Fruit fly (Drosophila melanogaster) whole organism, embryonic: Measurements from ENCODE around the gene CG12379.

Source experiments
- Atf3 ChIP-seq: fragments of 200-800 bp; sonication (Bioruptor generic); optimal IDR thresholded peaks from 3 replicates; lab custom pipeline; 2016; ENCODE audit warnings: missing biosample characterization, missing genetic modification characterization
- B-H2 ChIP-seq: fragments of 200-800 bp; sonication (Bioruptor generic); optimal IDR thresholded peaks from 2 replicates; lab custom pipeline; 2018; ENCODE audit warnings: missing biosample characterization, mild to moderate bottlenecking, missing genetic modification characterization
- Bteb2 ChIP-seq: fragments of 200-800 bp; sonication (Bioruptor generic); optimal IDR thresholded peaks from 2 replicates; lab custom pipeline; 2016; ENCODE audit warnings: missing biosample characterization, missing genetic modification characterization
- CG10147 ChIP-seq: fragments of 200-800 bp; sonication (Bioruptor generic); optimal IDR thresholded peaks from 2 replicates; lab custom pipeline; 2019; ENCODE audit warnings: missing biosample characterization, mild to moderate bottlenecking, missing genetic modification characterization, moderate library complexity
- CG1024 ChIP-seq: fragments of 200-800 bp; sonication (Bioruptor generic); IDR thresholded peaks from 2 replicates; pipeline ENCODE4 v1.3.6; 2022; ENCODE audit warnings: missing biosample characterization, missing genetic modification characterization
- CG10431 ChIP-seq: fragments of 200-800 bp; sonication (Bioruptor generic); optimal IDR thresholded peaks from 3 replicates; lab custom pipeline; 2018; ENCODE audit warnings: missing biosample characterization, mild to moderate bottlenecking, missing genetic modification characterization
- CG10959 ChIP-seq: fragments of 200-800 bp; sonication (Bioruptor generic); IDR thresholded peaks from 2 replicates; pipeline ENCODE4 v1.3.6; 2022; ENCODE audit warnings: missing biosample characterization, missing genetic modification characterization
- CG11456 ChIP-seq: fragments of 200-800 bp; sonication (Bioruptor generic); IDR thresholded peaks from 3 replicates; pipeline ENCODE4 v1.3.6; 2022; ENCODE audit warnings: missing biosample characterization, missing genetic modification characterization
- CG11560 ChIP-seq: fragments of 200-800 bp; sonication (Bioruptor generic); IDR thresholded peaks from 3 replicates; pipeline ENCODE4 v1.3.6; 2022; ENCODE audit warnings: missing biosample characterization, missing genetic modification characterization
- CG15696 ChIP-seq: fragments of 200-800 bp; sonication (Bioruptor generic); optimal IDR thresholded peaks from 2 replicates; lab custom pipeline; 2019; ENCODE audit warnings: missing biosample characterization, mild to moderate bottlenecking, missing genetic modification characterization, moderate library complexity
- CG17568 ChIP-seq: fragments of 200-800 bp; sonication (Bioruptor generic); optimal IDR thresholded peaks from 2 replicates; lab custom pipeline; 2018; ENCODE audit warnings: missing biosample characterization, mild to moderate bottlenecking, missing genetic modification characterization, moderate library complexity
- CG17802 ChIP-seq: fragments of 200-800 bp; sonication (Bioruptor generic); optimal IDR thresholded peaks from 2 replicates; lab custom pipeline; 2018; ENCODE audit warnings: missing biosample characterization, mild to moderate bottlenecking, missing genetic modification characterization, moderate library complexity
- CG3163 ChIP-seq: fragments of 200-800 bp; sonication (Bioruptor generic); optimal IDR thresholded peaks from 3 replicates; lab custom pipeline; 2016; ENCODE audit warnings: missing biosample characterization, missing genetic modification characterization
- CG3838 ChIP-seq: fragments of 200-800 bp; sonication (Bioruptor generic); optimal IDR thresholded peaks from 3 replicates; lab custom pipeline; 2016; ENCODE audit warnings: missing biosample characterization, missing genetic modification characterization
- CG8290 ChIP-seq, 3 experiments: fragments of 200-800 bp; sonication (Bioruptor generic); optimal IDR thresholded peaks; 2 replicates each; lab custom pipeline; 2016 to 2019; ENCODE audit warnings: missing biosample characterization in 3 of 3, missing genetic modification characterization in 3 of 3, mild to moderate bottlenecking in 2 of 3, moderate library complexity in 1 of 3
- Elba2 ChIP-seq: fragments of 200-800 bp; sonication (Bioruptor generic); optimal IDR thresholded peaks from 3 replicates; lab custom pipeline; 2016; ENCODE audit warnings: missing biosample characterization, missing genetic modification characterization
- Gsc ChIP-seq: fragments of 200-800 bp; sonication (Bioruptor generic); IDR thresholded peaks from 2 replicates; pipeline ENCODE4 v1.3.6; 2022; ENCODE audit warnings: missing biosample characterization, missing genetic modification characterization
- HHEX ChIP-seq: fragments of 200-800 bp; sonication (Bioruptor generic); optimal IDR thresholded peaks from 3 replicates; lab custom pipeline; 2017; ENCODE audit warnings: missing biosample characterization, mild to moderate bottlenecking, missing genetic modification characterization, missing genetic modification reagents
- HmgD ChIP-seq: fragments of 200-800 bp; sonication (Bioruptor generic); optimal IDR thresholded peaks from 3 replicates; lab custom pipeline; 2016; ENCODE audit warnings: missing biosample characterization, missing genetic modification characterization
- Hr78 ChIP-seq, 2 experiments: fragments of 200-800 bp in 1 of 2; fragments of >200 bp in 1 of 2; sonication (Bioruptor generic) in 1 of 2; optimal IDR thresholded peaks; 2 replicates each; lab custom pipeline; 2017 to 2019; ENCODE audit warnings: missing biosample characterization in 2 of 2, missing genetic modification characterization in 2 of 2, mild to moderate bottlenecking in 1 of 2, moderate library complexity in 1 of 2
- Med ChIP-seq: fragments of 200-800 bp; sonication (Bioruptor generic); peaks from one replicate; lab custom pipeline; 2016; ENCODE audit warnings: missing biosample characterization, missing genetic modification characterization, mild to moderate bottlenecking, inconsistent platforms, moderate library complexity
- NFAT ChIP-seq: fragments of 200-800 bp; sonication (Bioruptor generic); IDR thresholded peaks from 2 replicates; pipeline ENCODE4 v1.3.6; 2022; ENCODE audit warnings: missing biosample characterization, missing genetic modification characterization
- Nf-YB ChIP-seq: fragments of 200-800 bp; sonication (Bioruptor generic); optimal IDR thresholded peaks from 3 replicates; lab custom pipeline; 2019; ENCODE audit warnings: missing biosample characterization, mild to moderate bottlenecking, missing genetic modification characterization, moderate library complexity
- Pdp1 ChIP-seq, 2 experiments: fragments of 200-800 bp; sonication (Bioruptor generic); optimal IDR thresholded peaks; 3 replicates each; lab custom pipeline; 2016; ENCODE audit warnings: missing biosample characterization in 2 of 2, missing genetic modification characterization in 2 of 2, mild to moderate bottlenecking in 1 of 2, moderate library complexity in 1 of 2
- Ravus ChIP-seq: fragments of 200-800 bp; sonication (Bioruptor generic); IDR thresholded peaks from 2 replicates; pipeline ENCODE4 v1.3.6; 2022; ENCODE audit warnings: missing biosample characterization, missing genetic modification characterization
- Sry-δ ChIP-seq: fragments of 200-800 bp; sonication (Bioruptor generic); optimal IDR thresholded peaks from 2 replicates; lab custom pipeline; 2016; ENCODE audit warnings: missing biosample characterization, missing genetic modification characterization
- ara ChIP-seq: fragments of 200-800 bp; sonication (Bioruptor generic); IDR thresholded peaks from 2 replicates; pipeline ENCODE4 v1.3.6; 2022; ENCODE audit warnings: missing biosample characterization, missing genetic modification characterization
- ase ChIP-seq: fragments of 200-800 bp; sonication (Bioruptor generic); IDR thresholded peaks from 3 replicates; pipeline ENCODE4 v1.3.6; 2022; ENCODE audit warnings: missing biosample characterization, missing genetic modification characterization
- az2 ChIP-seq: fragments of 200-800 bp; sonication (Bioruptor generic); optimal IDR thresholded peaks from 3 replicates; lab custom pipeline; 2016; ENCODE audit warnings: missing biosample characterization, missing genetic modification characterization
- bowl ChIP-seq: fragments of 200-800 bp; sonication (Bioruptor generic); IDR thresholded peaks from 2 replicates; pipeline ENCODE4 v1.3.6; 2022; ENCODE audit warnings: missing biosample characterization, missing genetic modification characterization
- bsh ChIP-seq, 2 experiments: fragments of 200-800 bp; sonication (Bioruptor generic); optimal IDR thresholded peaks; 2 replicates each; lab custom pipeline; 2017 to 2018; ENCODE audit warnings: mild to moderate bottlenecking in 2 of 2, missing biosample characterization in 2 of 2, missing genetic modification characterization in 2 of 2, moderate library complexity in 1 of 2
- btn ChIP-seq: fragments of 200-800 bp; sonication (Bioruptor generic); optimal IDR thresholded peaks from 2 replicates; lab custom pipeline; 2016; ENCODE audit warnings: missing biosample characterization, missing genetic modification characterization
- chn ChIP-seq: fragments of 200-800 bp; sonication (Bioruptor generic); optimal IDR thresholded peaks from 2 replicates; lab custom pipeline; 2016; ENCODE audit warnings: missing biosample characterization, missing genetic modification characterization
- cwo ChIP-seq: fragments of 200-800 bp; sonication (Bioruptor generic); optimal IDR thresholded peaks from 3 replicates; lab custom pipeline; 2017; ENCODE audit warnings: missing biosample characterization, missing genetic modification characterization, mild to moderate bottlenecking, moderate library complexity, missing genetic modification reagents
- dati ChIP-seq: fragments of 200-800 bp; sonication (Bioruptor generic); IDR thresholded peaks from 2 replicates; pipeline ENCODE4 v1.3.6; 2022; ENCODE audit warnings: missing biosample characterization, missing genetic modification characterization
- fd3F ChIP-seq: fragments of 200-800 bp; sonication (Bioruptor generic); optimal IDR thresholded peaks from 2 replicates; lab custom pipeline; 2018; ENCODE audit warnings: missing biosample characterization, mild to moderate bottlenecking, missing genetic modification characterization, moderate library complexity
- fd64A ChIP-seq: fragments of 200-800 bp; sonication (Bioruptor generic); optimal IDR thresholded peaks from 3 replicates; lab custom pipeline; 2018; ENCODE audit warnings: missing biosample characterization, mild to moderate bottlenecking, missing genetic modification characterization
- gcm2 ChIP-seq: fragments of 200-800 bp; sonication (Bioruptor generic); optimal IDR thresholded peaks from 2 replicates; lab custom pipeline; 2016; ENCODE audit warnings: missing biosample characterization, missing genetic modification characterization
- gro ChIP-seq: fragments of 200-800 bp; sonication (Bioruptor generic); optimal IDR thresholded peaks from 2 replicates; lab custom pipeline; 2016; ENCODE audit warnings: missing biosample characterization, missing genetic modification characterization
- h ChIP-seq: fragments of >200 bp; optimal IDR thresholded peaks from 2 replicates; lab custom pipeline; 2017
- insv ChIP-seq, 2 experiments: fragments of 200-800 bp; sonication (Bioruptor generic); optimal IDR thresholded peaks; 3 replicates each; lab custom pipeline; 2016 to 2018; ENCODE audit warnings: missing biosample characterization in 2 of 2, missing genetic modification characterization in 2 of 2
- jigr1 ChIP-seq: fragments of 200-800 bp; sonication (Bioruptor generic); IDR thresholded peaks from 3 replicates; pipeline ENCODE4 v1.3.6; 2022; ENCODE audit warnings: missing biosample characterization, missing genetic modification characterization
- kni ChIP-seq: fragments of 200-800 bp; sonication (Bioruptor generic); optimal IDR thresholded peaks from 3 replicates; lab custom pipeline; 2017; ENCODE audit warnings: mild to moderate bottlenecking, missing biosample characterization, missing genetic modification reagents, missing genetic modification characterization
- lov ChIP-seq, 2 experiments: fragments of 200-800 bp in 1 of 2; fragments of >200 bp in 1 of 2; sonication (Bioruptor generic) in 1 of 2; IDR thresholded peaks in 1 of 2; optimal IDR thresholded peaks in 1 of 2; 2 replicates in 1 of 2; 3 replicates in 1 of 2; pipeline versions ENCODE4 v1.3.6 to Lab custom; 2017 to 2022; ENCODE audit warnings: missing biosample characterization in 1 of 2, missing genetic modification characterization in 1 of 2
- pita ChIP-seq: fragments of 200-800 bp; sonication (Bioruptor generic); optimal IDR thresholded peaks from 2 replicates; lab custom pipeline; 2017; ENCODE audit warnings: missing biosample characterization, mild to moderate bottlenecking, missing genetic modification characterization
- pum ChIP-seq: fragments of 200-800 bp; sonication (Bioruptor generic); optimal IDR thresholded peaks from 2 replicates; lab custom pipeline; 2016; ENCODE audit warnings: missing biosample characterization, missing genetic modification characterization
- salm ChIP-seq: fragments of 200-800 bp; sonication (Bioruptor generic); optimal IDR thresholded peaks from 2 replicates; lab custom pipeline; 2018; ENCODE audit warnings: missing biosample characterization, mild to moderate bottlenecking, missing genetic modification characterization
- schlank ChIP-seq: fragments of 200-800 bp; sonication (Bioruptor generic); optimal IDR thresholded peaks from 2 replicates; lab custom pipeline; 2018; ENCODE audit warnings: missing biosample characterization, mild to moderate bottlenecking, missing genetic modification characterization
- ssp ChIP-seq: fragments of 200-800 bp; sonication (Bioruptor generic); IDR thresholded peaks from 2 replicates; pipeline ENCODE4 v1.3.6; 2022; ENCODE audit warnings: missing biosample characterization, missing genetic modification characterization

CG12379 gene

DNA sequence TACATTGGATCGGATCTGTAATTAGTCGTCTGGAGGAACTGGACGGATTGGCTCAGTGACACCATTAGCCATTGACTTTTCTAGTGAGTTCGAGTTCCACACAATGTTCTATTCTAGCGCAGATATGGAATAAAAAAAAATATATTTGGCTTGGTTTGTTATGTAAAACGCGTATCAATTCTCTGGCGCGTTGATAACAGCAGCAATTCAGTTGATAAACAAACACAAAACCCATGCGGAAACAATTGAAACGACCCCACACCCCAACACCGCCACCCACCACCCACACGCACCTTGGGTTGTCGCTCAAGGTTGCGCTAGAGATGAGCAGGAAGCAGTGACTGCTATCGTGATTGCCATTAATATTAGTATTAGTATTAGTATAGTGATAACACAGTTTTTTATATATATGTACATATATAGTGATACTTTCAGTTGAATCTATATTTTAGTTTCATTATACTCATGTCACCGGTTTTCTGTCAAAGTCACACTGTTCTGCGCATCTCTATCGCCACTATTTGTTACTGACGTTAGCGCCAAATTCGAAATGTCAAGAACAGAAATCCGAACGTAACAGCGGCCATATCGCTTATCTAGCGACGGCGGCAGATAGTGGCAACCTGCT lies 36.1 kb downstream of the CG12379 start (continued):
- TF ChIP-seq Sry-δ (GFP tag; lab: Kevin White, UChicago) (peak; percentile 10), az2 (GFP tag; lab: Kevin White, UChicago) (peak; percentile 88), schlank (peak; percentile 80), CG3163 (GFP tag; lab: Kevin White, UChicago) (no peak), CG10431 (GFP tag; lab: Kevin White, UChicago) (peak; percentile 36), gcm2 (GFP tag; lab: Kevin White, UChicago) (peak; percentile 31), insv (GFP tag; optimal IDR thresholded peaks at IDR 0.05; lab: Kevin White, UChicago) (no peak), dati (GFP tag; lab: Robert Waterston, UW) (peak; percentile 71), pum (GFP tag; lab: Kevin White, UChicago) (peak; percentile 40), Pdp1 (GFP tag; optimal IDR thresholded peaks at IDR 0.05; lab: Kevin White, UChicago) (peak; percentile 69 to 80), CG17568 (GFP tag; lab: Kevin White, UChicago) (peak; percentile 78), HHEX (GFP tag; lab: Kevin White, UChicago) (peak; percentile 94), salm (tag; lab: Kevin White, UChicago) (peak; percentile 79), B-H2 (peak; percentile 92), CG10959 (GFP tag; lab: Robert Waterston, UW) (peak; percentile 91), CG15696 (tag; lab: Kevin White, UChicago) (peak; percentile 84), h (lab: Kevin White, UChicago) (no peak), ara (GFP tag; lab: Robert Waterston, UW) (peak; percentile 90), Gsc (GFP tag; lab: Robert Waterston, UW) (peak; percentile 71), ssp (GFP tag; lab: Robert Waterston, UW) (peak; percentile 84), Ravus (peak; percentile 81), Nf-YB (GFP tag; lab: Kevin White, UChicago) (peak; percentile 56), bowl (GFP tag; lab: Robert Waterston, UW) (peak; percentile 76), btn (GFP tag; lab: Kevin White, UChicago) (no peak), kni (no peak), ase (GFP tag; lab: Robert Waterston, UW) (peak; percentile 93), Hr78 (GFP tag; optimal IDR thresholded peaks at IDR 0.05; lab: Kevin White, UChicago) (peak in 1 of 2 experiments; percentile 72), CG3838 (GFP tag; lab: Kevin White, UChicago) (peak; percentile 47), fd3F (GFP tag; lab: Kevin White, UChicago) (peak; percentile 86), Med (GFP tag; lab: Kevin White, UChicago) (peak; percentile 91), fd64A (GFP tag; lab: Kevin White, UChicago) (peak; percentile 29), jigr1 (peak; percentile 75; the same call in 2 of the 3 replicates), cwo (GFP tag; lab: Kevin White, UChicago) (peak; percentile 94), CG11560 (tag; lab: Robert Waterston, UW) (peak; percentile 85), HmgD (GFP tag; lab: Kevin White, UChicago) (no peak), CG11456 (peak; percentile 93)

DNA sequence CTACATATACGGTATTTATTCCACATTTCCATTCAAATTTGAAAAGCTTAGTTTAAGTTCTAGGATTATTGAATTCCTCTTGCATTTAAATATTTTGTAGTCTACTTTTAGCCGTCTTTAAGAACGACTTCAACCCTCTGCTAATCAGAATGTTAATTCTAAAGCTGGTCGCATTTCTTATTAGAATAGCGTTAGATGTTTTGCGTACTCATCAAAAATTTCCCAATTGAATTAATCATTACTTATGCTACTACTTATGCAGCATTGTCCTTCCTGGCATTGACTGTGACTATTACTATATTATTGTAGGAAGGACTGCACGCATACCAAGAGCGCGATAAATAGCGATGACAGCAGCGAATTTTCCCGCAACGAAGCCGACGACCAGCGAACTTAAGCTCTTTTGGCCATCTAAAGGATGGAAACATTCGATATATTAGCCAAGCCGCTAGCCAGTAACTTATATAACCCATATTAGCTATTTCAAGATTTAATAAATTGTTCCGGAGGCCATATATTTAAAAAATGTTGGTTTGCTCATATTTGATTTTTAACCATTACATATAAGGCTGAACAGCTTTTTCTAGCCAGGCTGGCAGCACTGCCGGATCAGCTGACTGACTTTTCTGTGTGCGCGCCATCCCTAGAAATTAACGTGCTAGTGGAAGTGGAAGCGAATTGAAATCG lies 36.8 kb downstream of the CG12379 start, which contains the start of gene CG8128:
CG8128 (plus strand) TSS at position 641 of the 687 bp plus-strand sequence.
- no peak for TF ChIP-seq NFAT (GFP tag; lab: Robert Waterston, UW)
- TF ChIP-seq lov (optimal IDR thresholded peaks at IDR 0.05; lab: Kevin White, UChicago): no peak
- no peak for TF ChIP-seq lov (GFP tag; IDR thresholded peaks at IDR 0.05; lab: Robert Waterston, UW)
- no peak for TF ChIP-seq Bteb2 (GFP tag; lab: Kevin White, UChicago)
- TF ChIP-seq pita (GFP tag; lab: Kevin White, UChicago): no peak
- TF ChIP-seq CG17802 (tag; lab: Kevin White, UChicago): no peak
- no peak for TF ChIP-seq CG8290 (GFP tag; optimal IDR thresholded peaks at IDR 0.05; lab: Kevin White, UChicago)
- peak in 1 of 2 experiments; percentile 56 for TF ChIP-seq CG8290 (tag; optimal IDR thresholded peaks at IDR 0.05; lab: Kevin White, UChicago)
- TF ChIP-seq CG10147 (GFP tag; lab: Kevin White, UChicago): no peak
- no peak for TF ChIP-seq CG1024
- no peak for TF ChIP-seq bsh (GFP tag; optimal IDR thresholded peaks at IDR 0.05; lab: Kevin White, UChicago)
- no peak for TF ChIP-seq Elba2 (GFP tag; lab: Kevin White, UChicago)
- TF ChIP-seq Atf3 (GFP tag; lab: Kevin White, UChicago): no peak
- no peak for TF ChIP-seq gro (GFP tag; lab: Kevin White, UChicago)
- no peak for TF ChIP-seq chn
